Worm (Caenorhabditis elegans) whole organism, L4/young adult: ENCODE data around the gene klf-2.

Experiments
- W03F9.2 ChIP-seq: fragments of 150-350 bp; optimal IDR thresholded peaks from 2 replicates; lab custom pipeline; 2014; ENCODE audit warnings: missing biosample characterization, missing genetic modification characterization
- dao-5 ChIP-seq: sonication (generic microtip); optimal IDR thresholded peaks from 2 replicates; lab custom pipeline; 2016; ENCODE audit warnings: missing genotype, missing genetic modification characterization, moderate library complexity, missing compliant biosample characterization
- him-1 ChIP-seq: sonication (generic microtip); optimal IDR thresholded peaks from 2 replicates; lab custom pipeline; 2016; ENCODE audit warnings: missing genotype, missing genetic modification reagents, missing genetic modification characterization, missing compliant biosample characterization

The klf-2 gene

ce11 chrV:20685383-20685782, at the start of gene klf-2:
Gene klf-2, plus strand, starts transcription at chrV:20685683.
- TF ChIP-seq him-1 (tag; lab: Kevin White, UChicago) (no peak), W03F9.2 (tag; lab: Kevin White, UChicago) (no peak), dao-5 (tag; lab: Kevin White, UChicago) (no peak)

DNA sequence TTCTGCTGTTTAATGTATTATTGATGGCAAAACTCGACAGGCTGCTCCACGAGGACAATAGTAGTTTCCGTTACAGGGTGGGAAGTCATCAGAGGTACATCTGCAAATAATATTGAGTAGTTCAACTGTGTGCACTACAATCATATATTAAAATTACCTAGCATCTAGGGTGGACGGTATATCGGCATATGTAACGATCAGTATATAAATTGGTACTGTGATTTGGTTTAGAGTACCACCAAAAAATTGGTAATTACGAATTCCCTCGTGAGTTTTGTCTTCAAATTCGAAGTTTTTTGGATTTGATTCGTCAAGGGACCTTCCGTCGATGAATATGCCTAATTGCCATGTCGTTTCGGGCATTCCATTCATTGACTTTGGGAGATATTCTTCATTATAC, 48.6 kb upstream of the klf-2 start, which contains the start of gene ttr-13:
ttr-13 (minus strand) TSS at position 101 of the 400 bp plus-strand sequence.
- no peak for TF ChIP-seq W03F9.2 (tag; lab: Kevin White, UChicago)
- no peak for TF ChIP-seq dao-5 (tag; lab: Kevin White, UChicago)
- TF ChIP-seq him-1 (tag; lab: Kevin White, UChicago) = no peak

ce11 chrV:20638344-20638743, 47.1 kb upstream of the klf-2 start, which contains the start of gene Y44A6B.3:
Gene Y44A6B.3, minus strand, starts transcription at chrV:20638444.
- TF ChIP-seq W03F9.2 (tag; lab: Kevin White, UChicago) = no peak
- TF ChIP-seq him-1 (tag; lab: Kevin White, UChicago) = no peak
- TF ChIP-seq dao-5 (tag; lab: Kevin White, UChicago) = no peak

DNA sequence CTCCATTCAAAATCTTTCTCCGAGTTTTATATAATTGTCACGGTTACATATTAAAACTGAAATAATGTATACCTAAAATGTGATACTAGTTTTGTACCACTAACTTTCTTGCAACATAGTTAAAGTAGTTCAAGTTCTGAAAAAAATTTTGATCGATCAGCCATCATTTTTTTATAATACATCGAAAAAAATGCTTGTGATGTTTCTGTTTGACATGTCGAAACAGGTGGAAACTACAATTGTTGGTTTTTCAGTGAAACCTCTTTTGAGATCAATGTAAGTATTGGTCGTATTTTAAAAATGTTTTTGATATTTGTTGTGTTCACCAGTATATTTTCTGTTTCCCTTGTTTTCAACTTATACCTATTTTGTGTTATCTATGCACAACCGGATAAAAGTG, 46.2 kb upstream of the klf-2 start, which contains the start of gene srxa-14:
srxa-14 (plus strand) TSS at position 301 of the 400 bp plus-strand sequence.
- TF ChIP-seq W03F9.2 (tag; lab: Kevin White, UChicago) (no peak), him-1 (tag; lab: Kevin White, UChicago) (no peak), dao-5 (tag; lab: Kevin White, UChicago) (no peak)

DNA sequence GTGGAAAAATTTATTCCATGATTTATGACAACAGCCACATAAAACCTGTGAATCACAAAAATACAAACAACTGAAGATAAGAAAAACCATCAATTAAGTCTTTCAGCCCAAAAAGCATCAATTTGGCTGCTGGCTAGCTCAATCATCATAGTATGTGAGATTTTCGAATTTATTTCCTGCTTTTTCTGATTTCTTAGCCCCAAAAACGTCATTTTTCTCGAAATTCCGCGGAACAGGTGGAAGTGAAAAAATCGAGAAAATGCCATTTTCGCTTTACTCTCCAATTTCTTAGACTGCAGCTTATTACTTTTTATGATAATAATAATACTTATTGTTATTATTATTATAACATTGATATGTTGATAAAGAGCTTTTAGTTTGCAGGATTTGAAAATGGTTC, 43.6 kb upstream of the klf-2 start, which contains the start of gene srxa-15:
srxa-15 (plus strand) TSS at position 301 of the 400 bp plus-strand sequence.
- TF ChIP-seq W03F9.2 (tag; lab: Kevin White, UChicago) (no peak), dao-5 (tag; lab: Kevin White, UChicago) (no peak), him-1 (tag; lab: Kevin White, UChicago) (no peak)

DNA sequence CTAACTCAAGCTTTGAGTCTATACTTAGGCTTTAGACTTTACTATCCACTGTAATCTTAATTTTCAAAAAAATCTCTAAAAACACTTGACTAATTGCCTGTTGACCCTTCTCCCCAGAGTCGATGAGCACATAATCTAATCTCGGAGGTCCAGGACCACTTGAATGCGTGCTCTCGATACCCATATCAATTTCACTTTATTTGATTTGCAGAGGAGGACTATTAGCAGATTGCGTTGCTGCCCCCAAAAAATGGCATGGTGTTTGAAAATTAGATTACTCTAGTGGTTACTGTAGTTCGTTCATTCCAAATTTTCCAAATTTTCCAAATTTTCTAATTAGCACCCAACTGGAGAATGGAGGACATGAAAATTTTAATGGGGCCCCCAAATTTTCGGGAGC, 40.0 kb upstream of the klf-2 start:
- no peak for TF ChIP-seq W03F9.2 (tag; lab: Kevin White, UChicago)
- TF ChIP-seq dao-5 (tag; lab: Kevin White, UChicago) = no peak
- TF ChIP-seq him-1 (tag; lab: Kevin White, UChicago) = no peak

ce11 chrV:20648868-20649267, 36.6 kb upstream of the klf-2 start:
- TF ChIP-seq him-1 (tag; lab: Kevin White, UChicago) = no peak
- TF ChIP-seq dao-5 (tag; lab: Kevin White, UChicago) = no peak
- no peak for TF ChIP-seq W03F9.2 (tag; lab: Kevin White, UChicago)

ce11 chrV:20651923-20652322, 33.6 kb upstream of the klf-2 start:
- no peak for TF ChIP-seq him-1 (tag; lab: Kevin White, UChicago)
- no peak for TF ChIP-seq dao-5 (tag; lab: Kevin White, UChicago)
- no peak for TF ChIP-seq W03F9.2 (tag; lab: Kevin White, UChicago)

- TF ChIP-seq dao-5 (tag; lab: Kevin White, UChicago) = no peak
- TF ChIP-seq W03F9.2 (tag; lab: Kevin White, UChicago) = no peak
- no peak for TF ChIP-seq him-1 (tag; lab: Kevin White, UChicago)
Measured at ce11 chrV:20654350-20654749, 31.1 kb upstream of the klf-2 start, which contains the start of gene mnr-1. Gene mnr-1, plus strand, starts transcription at chrV:20654650.

- no peak for TF ChIP-seq dao-5 (tag; lab: Kevin White, UChicago)
- no peak for TF ChIP-seq him-1 (tag; lab: Kevin White, UChicago)
- no peak for TF ChIP-seq W03F9.2 (tag; lab: Kevin White, UChicago)
Measured at ce11 chrV:20655174-20655573, 30.3 kb upstream of the klf-2 start.

DNA sequence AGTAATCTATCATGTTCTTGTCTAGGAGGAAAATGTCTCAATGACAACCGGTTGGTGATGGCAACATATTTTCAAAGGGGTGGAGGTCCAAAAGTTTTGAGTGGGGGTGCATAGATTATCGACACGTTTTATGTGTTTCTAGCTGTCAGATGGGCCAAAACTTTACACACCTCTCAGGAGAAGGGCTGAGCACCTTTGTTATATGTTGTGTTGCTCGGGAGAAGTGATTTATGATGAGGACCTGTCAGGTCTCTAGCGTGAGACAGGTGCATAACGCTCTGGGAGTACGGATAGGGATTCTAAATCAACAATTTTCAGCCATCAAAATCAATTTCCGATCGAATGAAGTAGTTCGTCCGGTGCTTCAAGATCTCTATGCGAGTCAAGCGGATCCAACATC, 28.9 kb upstream of the klf-2 start:
- TF ChIP-seq him-1 (tag; lab: Kevin White, UChicago) (no peak), dao-5 (tag; lab: Kevin White, UChicago) (no peak), W03F9.2 (tag; lab: Kevin White, UChicago) (no peak)

DNA sequence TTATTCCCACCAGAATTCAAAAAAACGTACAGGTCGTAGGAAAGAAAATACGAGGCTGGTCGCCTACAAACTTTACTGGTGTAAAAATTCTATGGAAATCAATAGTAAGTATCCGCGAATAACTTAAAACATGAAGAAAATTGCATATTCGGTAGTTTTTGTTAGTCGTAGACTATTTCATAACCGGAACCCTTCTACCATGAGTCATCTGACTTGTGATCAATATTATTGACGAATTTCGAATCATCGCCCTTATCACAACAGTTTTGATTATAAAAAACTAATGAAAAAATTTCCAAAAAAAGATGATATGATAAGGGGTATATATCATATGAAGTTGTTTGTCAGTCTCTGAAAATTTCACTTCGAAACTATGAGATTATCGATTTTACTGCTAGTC, 25.5 kb upstream of the klf-2 start, which contains the start of gene W01F3.2:
W01F3.2 (plus strand) TSS at position 301 of the 400 bp plus-strand sequence.
- TF ChIP-seq dao-5 (tag; lab: Kevin White, UChicago) = no peak
- TF ChIP-seq W03F9.2 (tag; lab: Kevin White, UChicago) = no peak
- TF ChIP-seq him-1 (tag; lab: Kevin White, UChicago) = no peak

- TF ChIP-seq dao-5 (tag; lab: Kevin White, UChicago) = no peak
Measured at ce11 chrV:20662474-20662873, 23.0 kb upstream of the klf-2 start.

- TF ChIP-seq W03F9.2 (tag; lab: Kevin White, UChicago) (no peak), him-1 (tag; lab: Kevin White, UChicago) (no peak), dao-5 (tag; lab: Kevin White, UChicago) (no peak)
Measured at ce11 chrV:20663736-20664135, 21.7 kb upstream of the klf-2 start.
